Fruit fly (Drosophila melanogaster) whole organism, embryonic: Measurements from ENCODE around the gene CG3009.

Experiments
- Atf6 ChIP-seq: fragments of 200-800 bp; sonication (Bioruptor generic); IDR thresholded peaks from 2 replicates; pipeline ENCODE4 v1.3.6; 2022; ENCODE audit warnings: missing biosample characterization, missing genetic modification characterization
- BEAF-32 ChIP-seq: fragments of 200-800 bp; sonication (Bioruptor generic); optimal IDR thresholded peaks from 3 replicates; lab custom pipeline; 2017; ENCODE audit warnings: missing biosample characterization, missing genetic modification characterization, mild to moderate bottlenecking, moderate library complexity, missing genetic modification reagents
- C15 ChIP-seq: fragments of 200-800 bp; sonication (Bioruptor generic); IDR thresholded peaks from 3 replicates; pipeline ENCODE4 v1.3.6; 2022; ENCODE audit warnings: missing biosample characterization, missing genetic modification characterization
- CG11085 ChIP-seq: fragments of 200-800 bp; sonication (Bioruptor generic); IDR thresholded peaks from 2 replicates; pipeline ENCODE4 v1.3.6; 2022; ENCODE audit warnings: missing biosample characterization, missing genetic modification characterization
- CG14050 ChIP-seq: fragments of 200-800 bp; sonication (Bioruptor generic); IDR thresholded peaks from 3 replicates; pipeline ENCODE4 v1.3.6; 2022; ENCODE audit warnings: missing biosample characterization, missing genetic modification characterization
- CG16813 ChIP-seq: fragments of 200-800 bp; sonication (Bioruptor generic); IDR thresholded peaks from 3 replicates; pipeline ENCODE4 v1.3.6; 2022; ENCODE audit warnings: missing biosample characterization, missing genetic modification characterization; ENCODE audit not compliant: partially characterized antibody
- CG17385 ChIP-seq: fragments of 200-800 bp; sonication (Bioruptor generic); optimal IDR thresholded peaks from 3 replicates; lab custom pipeline; 2018; ENCODE audit warnings: missing biosample characterization, mild to moderate bottlenecking, missing genetic modification characterization
- CG17829 ChIP-seq: fragments of 200-800 bp; optimal IDR thresholded peaks from 2 replicates; lab custom pipeline; 2019; ENCODE audit warnings: missing biosample characterization, mild to moderate bottlenecking, missing genetic modification characterization, moderate library complexity
- CG1792 ChIP-seq: fragments of 200-800 bp; sonication (Bioruptor generic); optimal IDR thresholded peaks from 2 replicates; lab custom pipeline; 2016; ENCODE audit warnings: missing biosample characterization, missing genetic modification characterization
- CG2129 ChIP-seq: fragments of 200-800 bp; sonication (Bioruptor generic); IDR thresholded peaks from 2 replicates; pipeline ENCODE4 v1.3.6; 2022; ENCODE audit warnings: missing biosample characterization, missing genetic modification characterization; ENCODE audit not compliant: partially characterized antibody
- CG3726 ChIP-seq: fragments of 200-800 bp; sonication (Bioruptor generic); IDR thresholded peaks from 3 replicates; pipeline ENCODE4, ENCODE4 v1.3.6; 2022; ENCODE audit warnings: missing biosample characterization, missing genetic modification characterization
- CG3847 ChIP-seq: fragments of 200-800 bp; sonication (Bioruptor generic); IDR thresholded peaks from 2 replicates; pipeline ENCODE4 v1.3.6; 2022; ENCODE audit warnings: missing biosample characterization, missing genetic modification characterization
- CG4854 ChIP-seq: fragments of 200-800 bp; sonication (Bioruptor generic); optimal IDR thresholded peaks from 2 replicates; lab custom pipeline; 2016; ENCODE audit warnings: missing biosample characterization, missing genetic modification characterization, inconsistent platforms
- CG8089 ChIP-seq: fragments of 200-800 bp; sonication (Bioruptor generic); optimal IDR thresholded peaks from 3 replicates; lab custom pipeline; 2016; ENCODE audit warnings: missing biosample characterization, missing genetic modification characterization
- CoRest ChIP-seq: fragments of 200-800 bp; sonication (Bioruptor generic); optimal IDR thresholded peaks from 3 replicates; lab custom pipeline; 2018; ENCODE audit warnings: missing biosample characterization, mild to moderate bottlenecking, missing genetic modification characterization, moderate library complexity
- Dp ChIP-seq: fragments of 200-800 bp; sonication (Bioruptor generic); optimal IDR thresholded peaks from 2 replicates; lab custom pipeline; 2018; ENCODE audit warnings: missing biosample characterization, mild to moderate bottlenecking, missing genetic modification characterization, moderate library complexity
- Dref ChIP-seq: fragments of 200-800 bp; sonication (Bioruptor generic); IDR thresholded peaks from 2 replicates; pipeline ENCODE4 v1.3.6; 2022; ENCODE audit warnings: missing biosample characterization, missing genetic modification characterization
- Ets65A ChIP-seq: fragments of 200-800 bp; sonication (Bioruptor generic); peaks from one replicate; lab custom pipeline; 2016; ENCODE audit warnings: missing biosample characterization, missing genetic modification characterization
- MESR4 ChIP-seq: fragments of 200-800 bp; sonication (Bioruptor generic); optimal IDR thresholded peaks from 2 replicates; lab custom pipeline; 2018; ENCODE audit warnings: missing biosample characterization, mild to moderate bottlenecking, missing genetic modification characterization, moderate library complexity
- Mad ChIP-seq: fragments of 200-800 bp; sonication (Bioruptor generic); optimal IDR thresholded peaks from 2 replicates; lab custom pipeline; 2016; ENCODE audit warnings: missing biosample characterization, missing genetic modification characterization
- Nf-YC ChIP-seq: fragments of 200-800 bp; optimal IDR thresholded peaks from 3 replicates; lab custom pipeline; 2019; ENCODE audit warnings: missing biosample characterization, mild to moderate bottlenecking, missing genetic modification characterization, moderate library complexity
- NfI ChIP-seq: fragments of 200-800 bp; sonication (Bioruptor generic); optimal IDR thresholded peaks from 3 replicates; lab custom pipeline; 2018; ENCODE audit warnings: missing biosample characterization, mild to moderate bottlenecking, missing genetic modification characterization, moderate library complexity
- Pdp1 ChIP-seq, 2 experiments: fragments of 200-800 bp; sonication (Bioruptor generic); optimal IDR thresholded peaks; 3 replicates each; lab custom pipeline; 2016; ENCODE audit warnings: missing biosample characterization in 2 of 2, missing genetic modification characterization in 2 of 2, mild to moderate bottlenecking in 1 of 2, moderate library complexity in 1 of 2
- Poxn ChIP-seq: fragments of 200-800 bp; sonication (Bioruptor generic); IDR thresholded peaks from 2 replicates; pipeline ENCODE4 v1.3.6; 2022; ENCODE audit warnings: missing biosample characterization, missing genetic modification characterization
- Scr ChIP-seq: fragments of 200-800 bp; sonication (Bioruptor generic); IDR thresholded peaks from 2 replicates; pipeline ENCODE4 v1.3.6; 2022; ENCODE audit warnings: missing biosample characterization, missing genetic modification characterization; ENCODE audit not compliant: partially characterized antibody
- TFAM ChIP-seq: fragments of 200-800 bp; sonication (Bioruptor generic); optimal IDR thresholded peaks from 2 replicates; lab custom pipeline; 2017; ENCODE audit warnings: missing biosample characterization, missing genetic modification characterization, inconsistent platforms
- az2 ChIP-seq: fragments of 200-800 bp; sonication (Bioruptor generic); optimal IDR thresholded peaks from 3 replicates; lab custom pipeline; 2016; ENCODE audit warnings: missing biosample characterization, missing genetic modification characterization
- bab2 ChIP-seq: fragments of 200-800 bp; sonication (Bioruptor generic); optimal IDR thresholded peaks from 2 replicates; lab custom pipeline; 2016; ENCODE audit warnings: missing biosample characterization, missing genetic modification characterization
- bbx ChIP-seq: fragments of 200-800 bp; sonication (Bioruptor generic); IDR thresholded peaks from 2 replicates; pipeline ENCODE4 v1.3.6; 2022; ENCODE audit warnings: missing biosample characterization, missing genetic modification characterization; ENCODE audit not compliant: partially characterized antibody
- dati ChIP-seq: fragments of 200-800 bp; sonication (Bioruptor generic); IDR thresholded peaks from 2 replicates; pipeline ENCODE4 v1.3.6; 2022; ENCODE audit warnings: missing biosample characterization, missing genetic modification characterization
- dmrt99B ChIP-seq: fragments of 200-800 bp; sonication (Bioruptor generic); optimal IDR thresholded peaks from 2 replicates; lab custom pipeline; 2018; ENCODE audit warnings: missing biosample characterization, mild to moderate bottlenecking, missing genetic modification characterization, moderate library complexity
- eyg ChIP-seq: fragments of 200-800 bp; sonication (Bioruptor generic); optimal IDR thresholded peaks from 3 replicates; lab custom pipeline; 2016; ENCODE audit warnings: missing biosample characterization, missing genetic modification characterization
- fd96Cb ChIP-seq: fragments of 200-800 bp; sonication (Bioruptor generic); optimal IDR thresholded peaks from 2 replicates; lab custom pipeline; 2018; ENCODE audit warnings: missing biosample characterization, mild to moderate bottlenecking, missing genetic modification characterization, moderate library complexity
- grau ChIP-seq: fragments of 200-800 bp; optimal IDR thresholded peaks from 3 replicates; lab custom pipeline; 2019; ENCODE audit warnings: missing biosample characterization, mild to moderate bottlenecking, missing genetic modification characterization, moderate library complexity
- hb ChIP-seq: fragments of 200-800 bp; sonication (Bioruptor generic); IDR thresholded peaks from 3 replicates; pipeline ENCODE4 v1.3.6; 2022; ENCODE audit warnings: missing biosample characterization, missing genetic modification characterization; ENCODE audit not compliant: partially characterized antibody
- her ChIP-seq: fragments of 200-800 bp; sonication (Bioruptor generic); optimal IDR thresholded peaks from 2 replicates; lab custom pipeline; 2016; ENCODE audit warnings: missing biosample characterization, missing genetic modification characterization
- inv ChIP-seq: fragments of 200-800 bp; sonication (Bioruptor generic); IDR thresholded peaks from 2 replicates; pipeline ENCODE4 v1.3.6; 2022; ENCODE audit warnings: missing biosample characterization, missing genetic modification characterization; ENCODE audit not compliant: partially characterized antibody
- nerfin-1 ChIP-seq: fragments of 200-800 bp; sonication (Bioruptor generic); optimal IDR thresholded peaks from 3 replicates; lab custom pipeline; 2019; ENCODE audit warnings: missing biosample characterization, mild to moderate bottlenecking, missing genetic modification characterization, moderate library complexity
- onecut ChIP-seq: fragments of 200-800 bp; sonication (Bioruptor generic); IDR thresholded peaks from 2 replicates; pipeline ENCODE4 v1.3.6; 2022; ENCODE audit warnings: missing biosample characterization, missing genetic modification characterization
- peb ChIP-seq: fragments of 200-800 bp; sonication (Bioruptor generic); IDR thresholded peaks from 2 replicates; pipeline ENCODE4 v1.3.6; 2022; ENCODE audit warnings: missing biosample characterization, missing genetic modification characterization
- seq ChIP-seq: fragments of 200-800 bp; sonication (Bioruptor generic); IDR thresholded peaks from 2 replicates; pipeline ENCODE4 v1.3.6; 2022; ENCODE audit warnings: missing biosample characterization, missing genetic modification characterization
- sna ChIP-seq: fragments of 200-800 bp; sonication (Bioruptor generic); IDR thresholded peaks from 2 replicates; pipeline ENCODE4 v1.3.6; 2022; ENCODE audit warnings: missing biosample characterization, missing genetic modification characterization; ENCODE audit not compliant: partially characterized antibody
- stwl ChIP-seq: fragments of 200-800 bp; sonication (Bioruptor generic); optimal IDR thresholded peaks from 3 replicates; lab custom pipeline; 2018; ENCODE audit warnings: missing biosample characterization, mild to moderate bottlenecking, missing genetic modification characterization, moderate library complexity
- tll ChIP-seq, 2 experiments: fragments of 200-800 bp in 1 of 2; fragments of >200 bp in 1 of 2; sonication (Bioruptor generic) in 1 of 2; optimal IDR thresholded peaks; 2 replicates each; lab custom pipeline; 2017 to 2019; ENCODE audit warnings: missing biosample characterization in 2 of 2, missing genetic modification characterization in 2 of 2, mild to moderate bottlenecking in 1 of 2, moderate library complexity in 1 of 2
- trh ChIP-seq: fragments of 200-800 bp; sonication (Bioruptor generic); optimal IDR thresholded peaks from 2 replicates; lab custom pipeline; 2016; ENCODE audit warnings: missing biosample characterization, missing genetic modification characterization
- unc-4 ChIP-seq: fragments of 200-800 bp; sonication (Bioruptor generic); IDR thresholded peaks from 2 replicates; pipeline ENCODE4 v1.3.6; 2022; ENCODE audit warnings: missing biosample characterization, missing genetic modification characterization; ENCODE audit not compliant: partially characterized antibody
- zen2 ChIP-seq: fragments of 200-800 bp; sonication (Bioruptor generic); IDR thresholded peaks from 3 replicates; pipeline ENCODE4 v1.3.6; 2022; ENCODE audit warnings: missing biosample characterization, missing genetic modification characterization; ENCODE audit not compliant: partially characterized antibody
- zfh1 ChIP-seq: fragments of 200-800 bp; sonication (Bioruptor generic); IDR thresholded peaks from 3 replicates; pipeline ENCODE4 v1.3.6; 2022; ENCODE audit warnings: missing biosample characterization, missing genetic modification characterization

The CG3009 gene

dm6 chrX:4649751-4650150 lies 16.7 kb downstream of the CG3009 start, which contains the start of the genes Cbp80 and Torsin (continued):
- TF ChIP-seq her (no peak), C15 (GFP tag; lab: Robert Waterston, UW) (no peak), CG1792 (GFP tag; lab: Kevin White, UChicago) (no peak), Poxn (GFP tag; lab: Robert Waterston, UW) (no peak), trh (GFP tag; lab: Kevin White, UChicago) (no peak), eyg (no peak), nerfin-1 (peak; percentile 68), fd96Cb (tag; lab: Kevin White, UChicago) (no peak), hb (GFP tag; lab: Robert Waterston, UW) (peak; percentile 91), CG11085 (GFP tag; lab: Robert Waterston, UW) (no peak), tll (GFP tag; optimal IDR thresholded peaks at IDR 0.05; lab: Kevin White, UChicago) (no peak), peb (GFP tag; lab: Robert Waterston, UW) (0 out of 2 replicates have a peak, but pooled peaks have one; percentile 15), Pdp1 (GFP tag; optimal IDR thresholded peaks at IDR 0.05; lab: Kevin White, UChicago) (peak in 1 of 2 experiments; percentile 44), CG16813 (GFP tag; lab: Robert Waterston, UW) (peak; percentile 90), az2 (GFP tag; lab: Kevin White, UChicago) (no peak), Atf6 (GFP tag; lab: Robert Waterston, UW) (no peak), inv (GFP tag; lab: Robert Waterston, UW) (peak; percentile 80), CG4854 (GFP tag; lab: Kevin White, UChicago) (no peak), dati (GFP tag; lab: Robert Waterston, UW) (no peak), CG8089 (no peak), CG17829 (tag; lab: Kevin White, UChicago) (peak; percentile 11), Ets65A (GFP tag; lab: Kevin White, UChicago) (peak; percentile 83), CoRest (tag; lab: Kevin White, UChicago) (no peak), Mad (GFP tag; lab: Kevin White, UChicago) (peak; percentile 39), dmrt99B (tag; lab: Kevin White, UChicago) (no peak), zen2 (GFP tag; lab: Robert Waterston, UW) (peak; percentile 73; the same call in 2 of the 3 replicates), grau (peak; percentile 11)
- TF ChIP-seq, all 482 proteins: peak for 100

- TF ChIP-seq seq (peak; percentile 61; the same call in 1 of the 2 replicates), onecut (no peak), Nf-YC (tag; lab: Kevin White, UChicago) (peak; percentile 94), CG3726 (GFP tag; lab: Robert Waterston, UW) (no peak), stwl (tag; lab: Kevin White, UChicago) (peak; percentile 63), BEAF-32 (GFP tag; lab: Kevin White, UChicago) (peak; percentile 40), bbx (GFP tag; lab: Robert Waterston, UW) (peak; percentile 98), zfh1 (GFP tag; lab: Robert Waterston, UW) (no peak), CG14050 (no peak), Dp (GFP tag; lab: Kevin White, UChicago) (peak; percentile 80), NfI (GFP tag; lab: Kevin White, UChicago) (no peak), Scr (GFP tag; lab: Robert Waterston, UW) (peak; percentile 78), unc-4 (GFP tag; lab: Robert Waterston, UW) (peak; percentile 65), MESR4 (GFP tag; lab: Kevin White, UChicago) (peak; percentile 62), Dref (GFP tag; lab: Robert Waterston, UW) (peak; percentile 68), CG3847 (GFP tag; lab: Robert Waterston, UW) (no peak), TFAM (GFP tag; lab: Kevin White, UChicago) (no peak), CG2129 (GFP tag; lab: Robert Waterston, UW) (0 out of 2 replicates have a peak, but pooled peaks have one; percentile 20), sna (GFP tag; lab: Robert Waterston, UW) (peak; percentile 81), CG17385 (no peak), bab2 (GFP tag; lab: Kevin White, UChicago) (no peak)
Observed at dm6 chrX:4647316-4648046, 19.0 kb downstream of the CG3009 start, which contains the start of the genes HLH4C and mRpL30. Gene HLH4C (minus strand): TSS chrX:4647414. Gene mRpL30 (plus strand): TSS chrX:4647871.
